Fruit fly (Drosophila melanogaster) whole organism: ENCODE data around the gene CG8051.

Source experiments
- CG8478 ChIP-seq: fragments of >200 bp; optimal IDR thresholded peaks from 2 replicates; lab custom pipeline; 2018; ENCODE audit warnings: inconsistent platforms
- Dll ChIP-seq: fragments of >200 bp; optimal IDR thresholded peaks from 2 replicates; lab custom pipeline; 2017
- EcR ChIP-seq, 2 experiments: fragments of >200 bp; optimal IDR thresholded peaks; 2 replicates each; lab custom pipeline; 2017; ENCODE audit warnings: missing biosample characterization in 2 of 2, missing genetic modification characterization in 2 of 2, missing genetic modification reagents in 2 of 2
- pan ChIP-seq: fragments of >200 bp; optimal IDR thresholded peaks from 2 replicates; lab custom pipeline; 2017
- usp ChIP-seq: fragments of >200 bp; optimal IDR thresholded peaks from 2 replicates; lab custom pipeline; 2017; ENCODE audit warnings: missing biosample characterization, missing genetic modification characterization, mixed read lengths

DNA sequence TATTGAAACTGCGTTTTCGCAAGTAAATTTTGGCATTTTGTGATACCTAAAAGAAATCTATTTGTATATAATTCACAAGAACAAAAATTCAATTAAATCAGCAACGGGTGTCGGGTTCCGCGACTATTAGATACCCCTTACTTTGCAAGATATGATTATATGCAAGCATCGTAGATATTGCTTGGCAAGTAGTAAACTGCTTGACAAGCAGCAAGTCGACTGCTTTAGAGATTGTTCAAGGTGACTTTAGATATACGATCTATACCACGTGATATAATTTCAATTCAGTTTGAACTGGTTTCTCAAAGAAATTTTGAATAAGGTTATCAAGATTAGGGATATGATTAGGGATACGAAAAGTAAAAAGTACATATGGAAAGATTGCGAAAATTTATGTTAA, 29.3 kb downstream of the CG8051 start:
- no peak for TF ChIP-seq CG8478 (lab: Kevin White, UChicago)
- TF ChIP-seq pan, result no peak
- no peak for TF ChIP-seq Dll
- no peak for TF ChIP-seq usp
- no peak for TF ChIP-seq EcR (GFP tag; optimal IDR thresholded peaks at IDR 0.05; lab: Kevin White, UChicago)
